Worm (Caenorhabditis elegans): ENCODE measurements around the gene aff-1.

aff-1 gene

DNA sequence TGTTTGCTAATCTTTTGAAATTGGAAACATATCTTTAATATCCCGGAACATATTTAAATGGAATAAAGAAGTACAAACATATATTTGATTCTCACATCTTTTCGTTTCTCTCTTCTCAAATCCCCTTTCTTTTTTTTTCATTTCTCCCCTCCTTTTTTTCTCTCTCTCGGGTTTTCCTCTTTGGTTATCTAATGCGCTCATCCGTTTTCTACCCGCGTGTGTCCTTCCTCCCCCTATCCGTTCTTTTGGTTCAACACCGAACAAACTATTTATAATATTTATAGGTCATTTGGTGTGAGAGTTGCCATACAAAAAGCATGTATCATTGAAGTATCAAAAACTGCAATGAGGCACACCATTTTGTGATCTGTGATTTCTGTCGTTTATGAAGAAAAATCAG is 39.6 kb downstream of the aff-1 start:
- TF ChIP-seq swsn-7 (tag; optimal IDR thresholded peaks at IDR 0.05), result peak; percentile 9
- TF ChIP-seq egl-13 (tag; optimal IDR thresholded peaks at IDR 0.05), result peak; percentile 41
- TF ChIP-seq ces-1 (GFP tag; optimal IDR thresholded peaks at IDR 0.05), result no peak
- no peak for TF ChIP-seq mab-9 (GFP tag; IDR thresholded peaks at IDR 0.05)
- no peak for TF ChIP-seq isw-1 (GFP tag; IDR thresholded peaks at IDR 0.05)
- no peak for TF ChIP-seq mef-2 (tag; optimal IDR thresholded peaks at IDR 0.05)
- no peak for TF ChIP-seq tbx-2 (tag; optimal IDR thresholded peaks at IDR 0.05)
- TF ChIP-seq hlh-4 (tag; optimal IDR thresholded peaks at IDR 0.05), result no peak
- peak; percentile 80 for TF ChIP-seq nhr-85 (tag)
- no peak for TF ChIP-seq C04F5.9 (tag; optimal IDR thresholded peaks at IDR 0.05)
- no peak for TF ChIP-seq nhr-12 (tag; optimal IDR thresholded peaks at IDR 0.05)
- TF ChIP-seq efl-3 (GFP tag; optimal IDR thresholded peaks at IDR 0.05), result no peak
- no peak for TF ChIP-seq ceh-8 (GFP tag; optimal IDR thresholded peaks at IDR 0.05)
- TF ChIP-seq hlh-17 (GFP tag; optimal IDR thresholded peaks at IDR 0.05; ENCODE audit: borderline replicate concordance), result no peak
- TF ChIP-seq ama-1 (optimal IDR thresholded peaks at IDR 0.05), result no peak
- TF ChIP-seq lin-39 (tag; optimal IDR thresholded peaks at IDR 0.05), result no peak
- peak; percentile 6 for TF ChIP-seq nhr-47 (tag; optimal IDR thresholded peaks at IDR 0.05)
- TF ChIP-seq hpl-2 (GFP tag; optimal IDR thresholded peaks at IDR 0.05), result no peak
- TF ChIP-seq skn-1 (tag; optimal IDR thresholded peaks at IDR 0.05), result no peak
- no peak for TF ChIP-seq nhr-11 (tag; optimal IDR thresholded peaks at IDR 0.05)
- TF ChIP-seq F16B12.6 (tag; optimal IDR thresholded peaks at IDR 0.05), result no peak
- no peak for TF ChIP-seq pqm-1 (tag; optimal IDR thresholded peaks at IDR 0.05)
- TF ChIP-seq ztf-11 (tag; optimal IDR thresholded peaks at IDR 0.05), result no peak
- TF ChIP-seq vab-15 (tag; optimal IDR thresholded peaks at IDR 0.05), result no peak
- no peak for TF ChIP-seq lin-13 (GFP tag; optimal IDR thresholded peaks at IDR 0.05)
- TF ChIP-seq fkh-10 (GFP tag; optimal IDR thresholded peaks at IDR 0.05), result peak; percentile 69
- no peak for TF ChIP-seq lir-3 (tag; optimal IDR thresholded peaks at IDR 0.05; ENCODE audit: poor library complexity)
- no peak for TF ChIP-seq ceh-88 (GFP tag; IDR thresholded peaks at IDR 0.05)
- no peak for TF ChIP-seq ets-5 (GFP tag; IDR thresholded peaks at IDR 0.05)
- no peak for TF ChIP-seq nhr-28 (tag; optimal IDR thresholded peaks at IDR 0.05)
- TF ChIP-seq pag-3 (tag; optimal IDR thresholded peaks at IDR 0.05; ENCODE audit: borderline replicate concordance, insufficient read depth), result no peak
- TF ChIP-seq ceh-82 (tag; optimal IDR thresholded peaks at IDR 0.05), result peak in 1 of 3 experiments; percentile 25
- TF ChIP-seq nhr-84 (tag; optimal IDR thresholded peaks at IDR 0.05), result no peak
- TF ChIP-seq fkh-8 (tag; optimal IDR thresholded peaks at IDR 0.05), result peak; percentile 1
- no peak for TF ChIP-seq lin-35 (GFP tag; optimal IDR thresholded peaks at IDR 0.05)
- TF ChIP-seq Y116A8C.19 (tag; optimal IDR thresholded peaks at IDR 0.05; ENCODE audit: borderline replicate concordance), result no peak
- TF ChIP-seq aly-2 (tag; optimal IDR thresholded peaks at IDR 0.05), result no peak
- TF ChIP-seq aha-1 (tag; optimal IDR thresholded peaks at IDR 0.05), result no peak
- TF ChIP-seq unc-86 (tag; optimal IDR thresholded peaks at IDR 0.05), result no peak
- TF ChIP-seq unc-30 (tag; optimal IDR thresholded peaks at IDR 0.05), result no peak
- TF ChIP-seq irx-1 (tag; optimal IDR thresholded peaks at IDR 0.05), result no peak
- no peak for TF ChIP-seq nhr-19 (GFP tag; conservative IDR thresholded peaks at IDR 0.05)
- TF ChIP-seq mep-1 (tag; optimal IDR thresholded peaks at IDR 0.05), result peak; percentile 36
- TF ChIP-seq snpc-4 (tag; optimal IDR thresholded peaks at IDR 0.05), result no peak
- TF ChIP-seq alr-1 (tag; optimal IDR thresholded peaks at IDR 0.05; ENCODE audit: borderline replicate concordance), result no peak
- TF ChIP-seq C16A3.4 (tag; optimal IDR thresholded peaks at IDR 0.05), result no peak
- TF ChIP-seq nhr-90 (tag; optimal IDR thresholded peaks at IDR 0.05; ENCODE audit: poor library complexity), result no peak
- TF ChIP-seq nhr-76 (tag; optimal IDR thresholded peaks at IDR 0.05), result no peak
- TF ChIP-seq sox-4 (tag; optimal IDR thresholded peaks at IDR 0.05), result no peak
- peak; percentile 64 for TF ChIP-seq nhr-20 (tag; optimal IDR thresholded peaks at IDR 0.05)
- TF ChIP-seq dpl-1 (GFP tag; optimal IDR thresholded peaks at IDR 0.05), result no peak
- TF ChIP-seq ztf-4 (tag; optimal IDR thresholded peaks at IDR 0.05), result no peak
- TF ChIP-seq mdl-1 (tag; optimal IDR thresholded peaks at IDR 0.05), result peak in 1 of 2 experiments; percentile 29
- TF ChIP-seq lin-15B (tag; optimal IDR thresholded peaks at IDR 0.05), result no peak

Data from whole organism, L1 larva.